Fruit fly (Drosophila melanogaster) whole organism: ENCODE measurements around the gene TwdlM.

ENCODE experiments used
- CG8478 ChIP-seq: fragments of >200 bp; optimal IDR thresholded peaks from 2 replicates; lab custom pipeline; 2018; ENCODE audit warnings: inconsistent platforms
- Dll ChIP-seq: fragments of >200 bp; optimal IDR thresholded peaks from 2 replicates; lab custom pipeline; 2017
- EcR ChIP-seq, 2 experiments: fragments of >200 bp; optimal IDR thresholded peaks; 2 replicates each; lab custom pipeline; 2017; ENCODE audit warnings: missing biosample characterization in 2 of 2, missing genetic modification characterization in 2 of 2, missing genetic modification reagents in 2 of 2
- pan ChIP-seq: fragments of >200 bp; optimal IDR thresholded peaks from 2 replicates; lab custom pipeline; 2017
- psq ChIP-seq: fragments of >200 bp; optimal IDR thresholded peaks from 2 replicates; lab custom pipeline; 2017
- usp ChIP-seq: fragments of >200 bp; optimal IDR thresholded peaks from 2 replicates; lab custom pipeline; 2017; ENCODE audit warnings: missing biosample characterization, missing genetic modification characterization, mixed read lengths

Gene TwdlM

dm6 chr3R:26631334-26631919, 12.5 kb downstream of the TwdlM start, which contains the start of gene TwdlN:
Gene TwdlN, plus strand, starts transcription at chr3R:26631869.
- TF ChIP-seq usp, result no peak
- no peak for TF ChIP-seq CG8478 (lab: Kevin White, UChicago)
- no peak for TF ChIP-seq Dll (lab: Kevin White, UChicago)
- TF ChIP-seq psq (lab: Kevin White, UChicago), result no peak
- no peak for TF ChIP-seq EcR (GFP tag; optimal IDR thresholded peaks at IDR 0.05; lab: Kevin White, UChicago)
- TF ChIP-seq pan, result no peak

- TF ChIP-seq Dll (lab: Kevin White, UChicago), result no peak
Observed at dm6 chr3R:26633010-26633409, 14.1 kb downstream of the TwdlM start.

dm6 chr3R:26633432-26633831, 14.5 kb downstream of the TwdlM start, which contains the start of gene TwdlH:
Gene TwdlH, plus strand, starts transcription at chr3R:26633732.
- TF ChIP-seq Dll (lab: Kevin White, UChicago), result no peak
- no peak for TF ChIP-seq psq (lab: Kevin White, UChicago)
- TF ChIP-seq EcR (GFP tag; optimal IDR thresholded peaks at IDR 0.05; lab: Kevin White, UChicago), result no peak
- no peak for TF ChIP-seq pan
- TF ChIP-seq usp, result no peak
- TF ChIP-seq CG8478 (lab: Kevin White, UChicago), result no peak

dm6 chr3R:26634585-26634984, 15.7 kb downstream of the TwdlM start, which contains the start of gene TwdlR:
Gene TwdlR, plus strand, starts transcription at chr3R:26634885.
- TF ChIP-seq psq (lab: Kevin White, UChicago) (no peak), pan (no peak), Dll (lab: Kevin White, UChicago) (no peak), usp (no peak), CG8478 (lab: Kevin White, UChicago) (no peak), EcR (GFP tag; optimal IDR thresholded peaks at IDR 0.05; lab: Kevin White, UChicago) (no peak)

- TF ChIP-seq pan (no peak), CG8478 (lab: Kevin White, UChicago) (no peak), usp (no peak), psq (lab: Kevin White, UChicago) (no peak), EcR (GFP tag; optimal IDR thresholded peaks at IDR 0.05; lab: Kevin White, UChicago) (no peak), Dll (lab: Kevin White, UChicago) (no peak)
Observed at dm6 chr3R:26636388-26636787, 17.5 kb downstream of the TwdlM start, which contains the start of gene TwdlS. Gene TwdlS, plus strand, starts transcription at chr3R:26636688.

dm6 chr3R:26639503-26640075, 20.7 kb downstream of the TwdlM start, which contains the start of gene TwdlD:
Gene TwdlD, plus strand, starts transcription at chr3R:26640025.
- TF ChIP-seq CG8478 (lab: Kevin White, UChicago) (no peak), psq (lab: Kevin White, UChicago) (no peak), usp (no peak), Dll (lab: Kevin White, UChicago) (no peak)

- TF ChIP-seq pan, result no peak
Observed at dm6 chr3R:26654594-26654993, 35.7 kb downstream of the TwdlM start.

dm6 chr3R:26655416-26655945, 36.6 kb downstream of the TwdlM start:
- TF ChIP-seq pan (no peak), Dll (lab: Kevin White, UChicago) (no peak), psq (lab: Kevin White, UChicago) (no peak), EcR (GFP tag; optimal IDR thresholded peaks at IDR 0.05; lab: Kevin White, UChicago) (no peak), usp (no peak), CG8478 (lab: Kevin White, UChicago) (no peak)

dm6 chr3R:26656140-26656539, 37.2 kb downstream of the TwdlM start, which contains the start of gene Tb:
Gene Tb, plus strand, starts transcription at chr3R:26656440.
- no peak for TF ChIP-seq CG8478 (lab: Kevin White, UChicago)
- TF ChIP-seq pan, result no peak
- no peak for TF ChIP-seq Dll (lab: Kevin White, UChicago)
